Fruit fly (Drosophila melanogaster): Measurements from ENCODE around the gene Arl1.
A peak's percentile ranks its signal among the peaks of the same experiment; 100 is the strongest.

Gene Arl1

DNA sequence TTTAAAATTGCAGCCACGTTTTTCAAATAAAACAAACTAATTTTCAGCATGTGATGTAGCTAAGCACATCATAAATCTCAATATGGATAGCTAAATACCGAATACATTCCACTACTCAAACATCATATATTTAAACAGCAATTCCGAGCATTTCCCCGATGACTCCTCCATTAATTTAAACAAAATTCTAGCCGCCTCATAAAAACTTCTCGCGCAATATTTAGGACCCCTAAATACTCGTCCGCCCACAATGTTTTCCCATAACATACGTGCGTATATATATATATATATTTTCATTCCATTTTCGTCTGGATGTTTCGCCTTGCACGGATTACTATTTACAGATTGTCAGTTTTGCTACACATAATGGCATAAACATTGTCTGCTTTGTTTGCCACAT, 13.1 kb downstream of the Arl1 start:
- TF ChIP-seq CG12744 (GFP tag; optimal IDR thresholded peaks at IDR 0.05) (no peak), tio (GFP tag; optimal IDR thresholded peaks at IDR 0.05) (no peak), sd (tag; optimal IDR thresholded peaks at IDR 0.05) (peak; percentile 96), sr (GFP tag; IDR thresholded peaks at IDR 0.05) (peak; percentile 74; the same call in 2 of the 3 replicates), CG13123 (GFP tag; optimal IDR thresholded peaks at IDR 0.05) (no peak)

- TF ChIP-seq CG8281 (tag; optimal IDR thresholded peaks at IDR 0.05) (peak; percentile 7), pnt (GFP tag; optimal IDR thresholded peaks at IDR 0.05) (no peak), Stat92E (GFP tag; optimal IDR thresholded peaks at IDR 0.05) (no peak), CG14667 (GFP tag; IDR thresholded peaks at IDR 0.05) (no peak), sd (tag; optimal IDR thresholded peaks at IDR 0.05) (peak; percentile 84), CG12769 (tag; optimal IDR thresholded peaks at IDR 0.05) (peak; percentile 55), sr (GFP tag; IDR thresholded peaks at IDR 0.05) (peak; percentile 93), CG4424 (GFP tag; optimal IDR thresholded peaks at IDR 0.05) (no peak), CG10959 (GFP tag; IDR thresholded peaks at IDR 0.05) (no peak), Atf-2 (GFP tag; optimal IDR thresholded peaks at IDR 0.05) (no peak), B-H2 (GFP tag; optimal IDR thresholded peaks at IDR 0.05) (no peak), ac (GFP tag; optimal IDR thresholded peaks at IDR 0.05) (no peak)
These were observed 15.3 kb downstream of the Arl1 start for dm6 chr3L:15998217-15998616.

DNA sequence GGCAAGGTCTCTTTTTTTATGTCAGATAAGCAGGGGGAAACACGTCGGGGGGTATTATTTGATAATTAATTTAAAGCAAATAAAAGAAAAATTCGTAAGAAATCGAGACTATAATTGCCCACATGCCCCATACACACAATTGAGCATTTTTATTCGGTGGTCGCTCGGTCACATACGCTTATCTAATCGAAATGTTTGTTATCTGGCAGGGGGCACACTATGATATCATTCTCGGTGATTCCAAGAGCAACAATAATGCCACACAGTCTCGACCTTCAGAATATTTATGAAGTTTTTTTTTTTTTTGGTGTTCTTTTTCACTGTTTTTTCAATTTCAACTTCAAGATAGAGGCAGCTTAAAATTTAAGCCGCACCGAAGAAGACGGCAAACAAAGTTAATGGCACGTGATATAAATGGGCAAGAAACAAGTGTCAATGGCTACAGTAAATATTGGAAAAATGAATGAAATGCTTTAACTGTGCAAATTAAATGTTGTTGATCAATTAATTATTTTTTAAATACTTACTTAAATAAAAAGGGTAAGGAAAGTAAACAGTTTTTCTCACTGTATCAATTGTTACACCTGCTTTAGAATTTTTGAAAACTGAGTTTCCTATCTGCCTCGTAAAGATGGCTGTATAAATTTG, 16.5 kb downstream of the Arl1 start:
- TF ChIP-seq Aef1 (GFP tag; IDR thresholded peaks at IDR 0.05) (0 out of 3 replicates have a peak, but pooled peaks have one; percentile 26), CHES-1-like (GFP tag; optimal IDR thresholded peaks at IDR 0.05) (no peak), Nf-YC (tag; optimal IDR thresholded peaks at IDR 0.05) (no peak), CG10959 (GFP tag; IDR thresholded peaks at IDR 0.05) (no peak), CG10462 (GFP tag; optimal IDR thresholded peaks at IDR 0.05) (no peak), Sin3A (optimal IDR thresholded peaks at IDR 0.05) (no peak), CG10267 (tag; optimal IDR thresholded peaks at IDR 0.05) (peak; percentile 19), D19B (GFP tag; optimal IDR thresholded peaks at IDR 0.05) (peak; percentile 18), bbx (GFP tag; IDR thresholded peaks at IDR 0.05; ENCODE audit: partially characterized antibody) (no peak), slou (GFP tag; optimal IDR thresholded peaks at IDR 0.05) (no peak), CG8359 (GFP tag; optimal IDR thresholded peaks at IDR 0.05; ENCODE audit: borderline replicate concordance) (no peak), Side (GFP tag; optimal IDR thresholded peaks at IDR 0.05) (no peak), Antp (GFP tag; optimal IDR thresholded peaks at IDR 0.05) (no peak), CG15696 (tag; optimal IDR thresholded peaks at IDR 0.05) (no peak), vfl (GFP tag; optimal IDR thresholded peaks at IDR 0.05) (no peak), CG1603 (tag; optimal IDR thresholded peaks at IDR 0.05) (peak; percentile 25), wor (GFP tag; IDR thresholded peaks at IDR 0.05) (no peak), CG11696 (GFP tag; IDR thresholded peaks at IDR 0.05) (peak; percentile 57), Rfx (GFP tag; IDR thresholded peaks at IDR 0.05) (peak; percentile 70; the same call in 1 of the 2 replicates), CG5180 (GFP tag; optimal IDR thresholded peaks at IDR 0.05) (peak; percentile 24), esg (GFP tag; conservative IDR thresholded peaks at IDR 0.05) (0 out of 2 replicates have a peak, but pooled peaks have one; percentile 13), usp (GFP tag; optimal IDR thresholded peaks at IDR 0.05) (no peak), CG12659 (GFP tag; optimal IDR thresholded peaks at IDR 0.05) (peak; percentile 30), Hr78 (GFP tag; optimal IDR thresholded peaks at IDR 0.05) (peak in 1 of 2 experiments; percentile 41), CG13775 (GFP tag; optimal IDR thresholded peaks at IDR 0.05) (peak; percentile 9), CG4707 (GFP tag; optimal IDR thresholded peaks at IDR 0.05) (no peak), sqz (GFP tag; optimal IDR thresholded peaks at IDR 0.05) (peak; percentile 85), ATbp (GFP tag; optimal IDR thresholded peaks at IDR 0.05) (peak; percentile 31), caup (GFP tag; optimal IDR thresholded peaks at IDR 0.05; ENCODE audit: severe bottlenecking) (peak; percentile 64), danr (GFP tag; IDR thresholded peaks at IDR 0.05) (no peak), CG2129 (GFP tag; IDR thresholded peaks at IDR 0.05; ENCODE audit: partially characterized antibody) (no peak), GATAe (GFP tag; conservative IDR thresholded peaks at IDR 0.05) (peak; percentile 65)
